Fruit fly (Drosophila melanogaster): ENCODE measurements around the gene CG12003.
A peak's percentile ranks its signal among the peaks of the same experiment; 100 is the strongest.

Gene CG12003

dm6 chr3L:1568225-1569161, 3.3 kb downstream of the CG12003 start, which contains the start of gene CG7879 (continued):
- TF ChIP-seq Mad (GFP tag; optimal IDR thresholded peaks at IDR 0.05) (no peak), CG7745 (tag; optimal IDR thresholded peaks at IDR 0.05) (no peak), tna (GFP tag; IDR thresholded peaks at IDR 0.05; ENCODE audit: partially characterized antibody) (no peak), Mes4 (GFP tag; optimal IDR thresholded peaks at IDR 0.05) (no peak), CG31388 (GFP tag; optimal IDR thresholded peaks at IDR 0.05) (no peak), Dll (GFP tag; IDR thresholded peaks at IDR 0.05; ENCODE audit: partially characterized antibody) (no peak), CG13424 (tag; optimal IDR thresholded peaks at IDR 0.05) (peak; percentile 29), ase (GFP tag; IDR thresholded peaks at IDR 0.05) (0 out of 3 replicates have a peak, but pooled peaks have one; percentile 23), salm (tag; optimal IDR thresholded peaks at IDR 0.05) (peak; percentile 9), tin (GFP tag; optimal IDR thresholded peaks at IDR 0.05) (peak; percentile 8), ranshi (GFP tag; IDR thresholded peaks at IDR 0.05) (no peak), lola (GFP tag; optimal IDR thresholded peaks at IDR 0.05) (peak in 1 of 3 experiments; percentile 22), bbx (GFP tag; IDR thresholded peaks at IDR 0.05; ENCODE audit: partially characterized antibody) (0 out of 2 replicates have a peak, but pooled peaks have one; percentile 51), kay (GFP tag; optimal IDR thresholded peaks at IDR 0.05) (no peak), CG4617 (GFP tag; optimal IDR thresholded peaks at IDR 0.05; ENCODE audit: borderline replicate concordance) (no peak), pan (optimal IDR thresholded peaks at IDR 0.05) (no peak), pan (GFP tag; optimal IDR thresholded peaks at IDR 0.05 in 1 of 2, IDR thresholded peaks at IDR 0.05 in 1 of 2) (no peak), Hey (tag; optimal IDR thresholded peaks at IDR 0.05) (no peak), mld (GFP tag; IDR thresholded peaks at IDR 0.05; ENCODE audit: partially characterized antibody) (no peak), Opbp (GFP tag; IDR thresholded peaks at IDR 0.05; ENCODE audit: partially characterized antibody) (no peak), CG3163 (GFP tag; optimal IDR thresholded peaks at IDR 0.05) (no peak), Kr (GFP tag; optimal IDR thresholded peaks at IDR 0.05) (no peak), dan (GFP tag; IDR thresholded peaks at IDR 0.05) (no peak), Spps (tag; optimal IDR thresholded peaks at IDR 0.05) (no peak), E2f1 (GFP tag; IDR thresholded peaks at IDR 0.05) (no peak), CG10321 (GFP tag; IDR thresholded peaks at IDR 0.05) (no peak), slou (GFP tag; optimal IDR thresholded peaks at IDR 0.05) (peak; percentile 16), CG12744 (GFP tag; optimal IDR thresholded peaks at IDR 0.05) (no peak), Ptx1 (GFP tag; IDR thresholded peaks at IDR 0.05) (no peak; the same call in 1 of the 2 replicates), CG15011 (GFP tag; optimal IDR thresholded peaks at IDR 0.05) (no peak), lmd (GFP tag; IDR thresholded peaks at IDR 0.05) (peak; percentile 33; the same call in 1 of the 2 replicates), CG6854 (GFP tag; optimal IDR thresholded peaks at IDR 0.05) (peak; percentile 18), CG17328 (GFP tag; IDR thresholded peaks at IDR 0.05) (no peak), seq (GFP tag; IDR thresholded peaks at IDR 0.05) (no peak; the same call in 1 of the 2 replicates), CG5953 (GFP tag; IDR thresholded peaks at IDR 0.05) (0 out of 2 replicates have a peak, but pooled peaks have one; percentile 20), CG10654 (GFP tag; optimal IDR thresholded peaks at IDR 0.05) (no peak), CTCF (GFP tag; optimal IDR thresholded peaks at IDR 0.05) (no peak), phol (tag; optimal IDR thresholded peaks at IDR 0.05) (peak; percentile 99), CG3065 (GFP tag; optimal IDR thresholded peaks at IDR 0.05) (no peak), CG7987 (GFP tag; optimal IDR thresholded peaks at IDR 0.05) (no peak), pho (GFP tag; optimal IDR thresholded peaks at IDR 0.05) (no peak), CG1024 (GFP tag; IDR thresholded peaks at IDR 0.05) (peak; percentile 20; the same call in 1 of the 2 replicates), jigr1 (GFP tag; IDR thresholded peaks at IDR 0.05) (no peak), BEAF-32 (GFP tag; optimal IDR thresholded peaks at IDR 0.05) (peak; percentile 43), CG11723 (GFP tag; optimal IDR thresholded peaks at IDR 0.05) (no peak), ac (GFP tag; optimal IDR thresholded peaks at IDR 0.05) (no peak), MBD-R2 (GFP tag; IDR thresholded peaks at IDR 0.05) (no peak; the same call in 1 of the 2 replicates), abd-A (tag; optimal IDR thresholded peaks at IDR 0.05) (no peak), CG5245 (GFP tag; optimal IDR thresholded peaks at IDR 0.05) (no peak)

Data from whole organism, embryonic.